Fruit fly (Drosophila melanogaster): Measurements from ENCODE around the gene Doc3.

dm6 chr3L:9023627-9024026, 18.6 kb downstream of the Doc3 start:
- TF ChIP-seq Dip3 (GFP tag; optimal IDR thresholded peaks at IDR 0.05): peak; percentile 29
- TF ChIP-seq Gsc (GFP tag; IDR thresholded peaks at IDR 0.05): peak; percentile 19; the same call in 1 of the 2 replicates
- no peak for TF ChIP-seq nom (GFP tag; optimal IDR thresholded peaks at IDR 0.05)
- TF ChIP-seq CG17361 (GFP tag; IDR thresholded peaks at IDR 0.05): peak; percentile 73
- no peak for TF ChIP-seq CG30020 (tag; optimal IDR thresholded peaks at IDR 0.05)
- TF ChIP-seq h (optimal IDR thresholded peaks at IDR 0.05): no peak
- peak in 1 of 3 experiments; percentile 87 for TF ChIP-seq lola (GFP tag; optimal IDR thresholded peaks at IDR 0.05)
- TF ChIP-seq ab (GFP tag; optimal IDR thresholded peaks at IDR 0.05): peak; percentile 28

All from whole organism, embryonic.